Worm (Caenorhabditis elegans) whole organism, midembryonic: ENCODE measurements around the gene cbp-1.

Experiments
- flt-1 ChIP-seq: fragments of 200-800 bp; sonication (Bioruptor generic); IDR thresholded peaks from 2 replicates; pipeline ENCODE4 v1.3.6; 2022; ENCODE audit warnings: missing genetic modification characterization, missing compliant biosample characterization
- klf-2 ChIP-seq: fragments of 200-800 bp; sonication (Bioruptor generic); conservative IDR thresholded peaks from 2 replicates; pipeline ENCODE4 v1.3.6; 2022; ENCODE audit warnings: missing genetic modification reagents, missing genetic modification characterization, missing compliant biosample characterization
- ztf-29 ChIP-seq: fragments of 200-800 bp; sonication (Bioruptor generic); IDR thresholded peaks from 2 replicates; pipeline ENCODE4 v1.3.6; 2022; ENCODE audit warnings: missing genetic modification reagents, missing genetic modification characterization, missing compliant biosample characterization

DNA sequence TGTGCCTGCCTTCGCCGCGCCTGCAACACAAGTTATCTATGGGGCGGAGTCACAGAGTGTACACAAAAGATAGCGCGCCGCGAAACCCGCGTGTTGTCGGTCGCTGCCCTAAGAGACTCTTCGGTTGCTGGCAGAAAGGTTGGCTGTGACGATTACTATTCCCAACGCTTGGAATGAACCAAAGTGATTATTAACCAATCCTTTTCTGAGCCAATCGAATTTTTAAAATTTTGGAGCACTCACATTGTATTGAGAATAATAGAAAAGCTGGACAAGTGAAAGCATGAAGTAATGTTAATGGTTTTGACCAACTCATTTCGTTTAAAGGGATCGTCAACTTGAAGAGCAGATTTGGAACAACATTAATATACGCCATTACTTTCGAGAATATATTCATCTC, 49.1 kb upstream of the cbp-1 start:
- no peak for TF ChIP-seq flt-1 (GFP tag; lab: Robert Waterston, UW)
- no peak for TF ChIP-seq ztf-29 (GFP tag; lab: Robert Waterston, UW)
- TF ChIP-seq klf-2, result no peak
